Worm (Caenorhabditis elegans) whole organism, L4 larva: ENCODE measurements around the gene cls-3.
A peak's percentile ranks its signal among the peaks of the same experiment; 100 is the strongest.

Experiments used
- F10B5.3 ChIP-seq: sonication (generic microtip); optimal IDR thresholded peaks from 2 replicates; lab custom pipeline; 2016; ENCODE audit warnings: mild to moderate bottlenecking, missing genetic modification characterization, missing compliant biosample characterization
- F26F4.8 ChIP-seq: fragments of 200-800 bp; sonication (Bioruptor generic); conservative IDR thresholded peaks from 2 replicates; pipeline ENCODE4 v1.3.6; 2022; ENCODE audit warnings: missing genetic modification characterization, missing compliant biosample characterization
- Y48G9A.11 ChIP-seq: fragments of 200-800 bp; sonication (Bioruptor generic); IDR thresholded peaks from 2 replicates; pipeline ENCODE4 v1.3.6; 2022; ENCODE audit warnings: missing genetic modification reagents, missing genetic modification characterization, missing compliant biosample characterization
- aha-1 ChIP-seq: fragments of 150-350 bp; peaks from one replicate; lab custom pipeline; 2014; ENCODE audit warnings: missing biosample characterization, missing genetic modification characterization
- arid-1 ChIP-seq: fragments of 200-800 bp; sonication (Bioruptor generic); conservative IDR thresholded peaks from 2 replicates; pipeline ENCODE4 v1.3.6; 2022; ENCODE audit warnings: missing genetic modification reagents, missing genetic modification characterization, missing compliant biosample characterization
- attf-4 ChIP-seq: sonication (generic microtip); optimal IDR thresholded peaks from 3 replicates; lab custom pipeline; 2017; ENCODE audit warnings: missing biosample characterization, missing genetic modification characterization
- ceh-32 ChIP-seq: sonication (generic microtip); optimal IDR thresholded peaks from 2 replicates; lab custom pipeline; 2016; ENCODE audit warnings: mild to moderate bottlenecking, missing genetic modification characterization, missing compliant biosample characterization; ENCODE audit not compliant: poor library complexity
- cey-2 ChIP-seq: sonication (generic microtip); optimal IDR thresholded peaks from 3 replicates; lab custom pipeline; 2017; ENCODE audit warnings: missing genetic modification characterization, mild to moderate bottlenecking, missing compliant biosample characterization, antibody characterized with exemption, borderline replicate concordance; ENCODE audit not compliant: insufficient read depth
- ctbp-1 ChIP-seq: fragments of 200-800 bp; sonication (Bioruptor generic); IDR thresholded peaks from 2 replicates; pipeline ENCODE4 v1.3.6; 2022; ENCODE audit warnings: missing genetic modification reagents, missing genetic modification characterization, missing compliant biosample characterization
- daf-12 ChIP-seq: fragments of 150-350 bp; optimal IDR thresholded peaks from 2 replicates; lab custom pipeline; 2014; ENCODE audit warnings: missing biosample characterization, missing genetic modification reagents, missing genetic modification characterization
- dmd-6 ChIP-seq: fragments of 200-800 bp; sonication (Bioruptor generic); IDR thresholded peaks from 2 replicates; pipeline ENCODE4 v1.3.6; 2022; ENCODE audit warnings: missing genetic modification reagents, missing genetic modification characterization, missing compliant biosample characterization
- duxl-1 ChIP-seq: sonication (generic microtip); optimal IDR thresholded peaks from 2 replicates; lab custom pipeline; 2016; ENCODE audit warnings: mild to moderate bottlenecking, missing genetic modification characterization, moderate library complexity, missing compliant biosample characterization; ENCODE audit not compliant: poor library complexity
- gei-8 ChIP-seq: fragments of 200-800 bp; sonication (Bioruptor generic); optimal IDR thresholded peaks from 2 replicates; lab custom pipeline; 2018; ENCODE audit warnings: mild to moderate bottlenecking, missing genetic modification characterization, missing compliant biosample characterization
- hmg-1.1 ChIP-seq: fragments of 200-800 bp; sonication (Bioruptor generic); IDR thresholded peaks from 2 replicates; pipeline ENCODE4 v1.3.6; 2022; ENCODE audit warnings: missing genetic modification reagents, missing genetic modification characterization, missing compliant biosample characterization
- lir-3 ChIP-seq: sonication (generic microtip); optimal IDR thresholded peaks from 2 replicates; lab custom pipeline; 2016; ENCODE audit warnings: mild to moderate bottlenecking, missing genetic modification characterization, missing compliant biosample characterization
- madf-5 ChIP-seq, 2 experiments: fragments of 200-800 bp; sonication (Bioruptor generic); IDR thresholded peaks; 2 replicates each; pipeline ENCODE4 v1.3.6; 2022; ENCODE audit warnings: missing compliant biosample characterization in 2 of 2, missing genetic modification characterization in 2 of 2
- mdt-29 ChIP-seq: fragments of 200-800 bp; sonication (Bioruptor generic); IDR thresholded peaks from 2 replicates; pipeline ENCODE4 v1.3.6; 2022; ENCODE audit warnings: missing genetic modification reagents, missing genetic modification characterization, missing compliant biosample characterization
- mxl-3 ChIP-seq: fragments of 200-800 bp; sonication (Bioruptor generic); optimal IDR thresholded peaks from 2 replicates; lab custom pipeline; 2018; ENCODE audit warnings: mild to moderate bottlenecking, missing genetic modification characterization, missing compliant biosample characterization
- nhr-28 ChIP-seq: fragments of 150-350 bp; optimal IDR thresholded peaks from 2 replicates; lab custom pipeline; 2014; ENCODE audit warnings: missing biosample characterization, missing genetic modification characterization
- nhr-41 ChIP-seq: fragments of 200-800 bp; sonication (Bioruptor generic); IDR thresholded peaks from 2 replicates; pipeline ENCODE4 v1.3.6; 2022; ENCODE audit warnings: missing genetic modification reagents, missing genetic modification characterization, missing compliant biosample characterization
- nhr-48 ChIP-seq: sonication (generic microtip); optimal IDR thresholded peaks from 2 replicates; lab custom pipeline; 2016; ENCODE audit warnings: mild to moderate bottlenecking, missing genetic modification characterization, missing compliant biosample characterization
- set-16 ChIP-seq: fragments of 200-800 bp; sonication (Bioruptor generic); IDR thresholded peaks from 2 replicates; pipeline ENCODE4 v1.3.6; 2022; ENCODE audit warnings: missing genetic modification reagents, missing genetic modification characterization, missing compliant biosample characterization
- spr-3 ChIP-seq: fragments of 200-800 bp; sonication (Bioruptor generic); optimal IDR thresholded peaks from 2 replicates; lab custom pipeline; 2018; ENCODE audit warnings: mild to moderate bottlenecking, missing genetic modification characterization, missing compliant biosample characterization
- tag-97 ChIP-seq: fragments of 200-800 bp; sonication (Bioruptor generic); IDR thresholded peaks from 2 replicates; pipeline ENCODE4 v1.3.6; 2022; ENCODE audit warnings: missing genetic modification characterization, missing compliant biosample characterization
- unc-130 ChIP-seq: sonication (generic microtip); optimal IDR thresholded peaks from 2 replicates; lab custom pipeline; 2016; ENCODE audit warnings: missing genetic modification reagents, missing genetic modification characterization, missing compliant biosample characterization
- unc-62 ChIP-seq, 3 experiments: fragments of 150-350 bp in 1 of 3; sonication (generic microtip); optimal IDR thresholded peaks in 2 of 3; peaks in 1 of 3; 1 replicate in 1 of 3; 2 replicates in 2 of 3; lab custom pipeline; 2014 to 2017; ENCODE audit warnings: missing biosample characterization in 3 of 3, missing genetic modification characterization in 3 of 3, missing genetic modification reagents in 3 of 3, missing genotype in 1 of 3
- zag-1 ChIP-seq: fragments of 150-350 bp; optimal IDR thresholded peaks from 2 replicates; lab custom pipeline; 2014; ENCODE audit warnings: missing biosample characterization, missing genetic modification characterization
- zfp-3 ChIP-seq: fragments of 200-800 bp; sonication (Bioruptor generic); conservative IDR thresholded peaks from 2 replicates; pipeline ENCODE4 v1.3.6; 2022; ENCODE audit warnings: missing genetic modification reagents, missing genetic modification characterization, missing compliant biosample characterization
- ztf-11 ChIP-seq: fragments of 150-350 bp; optimal IDR thresholded peaks from 2 replicates; lab custom pipeline; 2014; ENCODE audit warnings: missing biosample characterization, missing genetic modification characterization
- ztf-7 ChIP-seq: fragments of 150-350 bp; optimal IDR thresholded peaks from 2 replicates; lab custom pipeline; 2014; ENCODE audit warnings: missing biosample characterization, missing genetic modification characterization

The cls-3 gene

ce11 chrIII:9199605-9200004 lies 8.7 kb upstream of the cls-3 start, which contains the start of gene ZC84.6:
ZC84.6 (minus strand) TSS chrIII:9199705.
- no peak for TF ChIP-seq mdt-29
- no peak for TF ChIP-seq aha-1
- TF ChIP-seq arid-1 = no peak
- no peak for TF ChIP-seq spr-3 (GFP tag; lab: Kevin White, UChicago)

DNA sequence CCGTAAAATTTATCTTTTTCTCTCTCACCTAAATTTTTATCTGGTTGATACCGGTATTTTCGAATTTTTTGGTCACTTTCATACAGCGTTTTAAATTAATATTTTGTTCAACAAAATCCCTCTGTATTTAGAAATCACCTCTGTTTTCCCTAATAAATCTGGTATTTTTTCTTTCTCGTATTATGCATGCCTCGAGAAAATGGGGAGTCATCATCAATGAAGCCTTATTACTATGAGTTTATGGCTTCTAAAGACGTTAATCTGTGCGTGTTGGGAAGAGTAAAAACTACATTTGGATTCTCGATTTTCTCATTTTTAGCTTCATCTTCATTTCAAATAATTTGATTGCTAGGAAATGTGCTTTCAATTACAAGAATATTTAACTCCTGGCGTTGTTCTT lies 5.2 kb downstream of the cls-3 start, which contains the start of gene ZC84.7:
Gene ZC84.7 (plus strand): TSS at position 301 of the 400 bp plus-strand sequence.
- TF ChIP-seq ceh-32 (tag; lab: Kevin White, UChicago) (no peak), lir-3 (tag; lab: Kevin White, UChicago) (no peak), madf-5 (GFP tag; IDR thresholded peaks at IDR 0.05; lab: Robert Waterston, UW) (no peak), unc-130 (no peak), aha-1 (no peak), ctbp-1 (GFP tag; lab: Robert Waterston, UW) (no peak), dmd-6 (no peak), nhr-48 (no peak), F10B5.3 (no peak), gei-8 (GFP tag; lab: Kevin White, UChicago) (no peak), duxl-1 (tag; lab: Kevin White, UChicago) (no peak), tag-97 (no peak)

DNA sequence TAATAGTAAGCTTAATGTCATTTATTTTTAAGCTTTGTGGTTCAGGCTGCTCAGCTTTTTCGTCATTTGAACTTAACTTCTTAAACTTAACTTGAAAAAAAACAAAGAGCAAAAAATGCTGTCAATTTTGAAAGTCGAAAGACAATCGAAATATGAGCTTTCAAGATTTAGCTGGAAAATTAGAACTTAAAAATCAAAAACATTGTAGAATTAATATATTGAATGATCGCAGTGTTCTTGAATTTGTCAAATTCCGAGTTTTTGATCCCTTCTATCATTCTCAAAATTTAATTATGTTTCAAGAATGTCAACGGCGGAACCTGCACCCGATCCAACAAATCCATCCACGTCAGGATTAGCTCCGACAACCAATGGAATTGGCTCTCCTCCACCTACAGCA lies 9.7 kb downstream of the cls-3 start, which contains the start of gene tax-4:
Gene tax-4 (plus strand): TSS at position 301 of the 400 bp plus-strand sequence.
- TF ChIP-seq F26F4.8 (GFP tag; lab: Robert Waterston, UW) = no peak
- TF ChIP-seq unc-62 (GFP tag; optimal IDR thresholded peaks at IDR 0.05 in 1 of 2; lab: Kevin White, UChicago) = peak in 1 of 2 experiments; percentile 38
- TF ChIP-seq unc-62 (tag; optimal IDR thresholded peaks at IDR 0.05; lab: Kevin White, UChicago) = no peak

DNA sequence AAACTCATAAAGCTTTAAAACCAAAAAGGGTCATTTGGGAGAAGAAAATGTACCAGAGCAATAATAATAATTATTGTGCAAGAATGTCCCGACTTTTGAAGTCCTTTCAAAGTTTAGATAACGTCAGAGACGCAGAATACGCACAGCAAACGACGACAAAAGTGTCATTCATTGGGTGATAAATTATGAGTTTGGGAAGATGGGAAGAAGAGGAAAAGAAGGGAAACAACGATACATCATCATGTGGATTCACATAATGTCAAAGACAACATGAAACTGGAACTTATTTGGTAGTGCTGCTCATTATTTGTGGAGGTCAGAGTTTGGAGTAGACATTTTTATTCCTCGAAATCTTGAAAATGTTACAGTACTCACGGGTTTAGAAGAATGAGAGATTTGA lies 13.0 kb downstream of the cls-3 start:
- TF ChIP-seq set-16 (GFP tag; lab: Robert Waterston, UW) (no peak), ztf-7 (tag; lab: Kevin White, UChicago) (no peak), attf-4 (tag; lab: Kevin White, UChicago) (no peak), mxl-3 (GFP tag; lab: Kevin White, UChicago) (no peak), ztf-11 (tag; lab: Kevin White, UChicago) (no peak), unc-62 (GFP tag; optimal IDR thresholded peaks at IDR 0.05 in 1 of 2; lab: Kevin White, UChicago) (peak in 1 of 2 experiments; percentile 95), unc-62 (tag; optimal IDR thresholded peaks at IDR 0.05; lab: Kevin White, UChicago) (no peak), zag-1 (tag; lab: Kevin White, UChicago) (no peak)

DNA sequence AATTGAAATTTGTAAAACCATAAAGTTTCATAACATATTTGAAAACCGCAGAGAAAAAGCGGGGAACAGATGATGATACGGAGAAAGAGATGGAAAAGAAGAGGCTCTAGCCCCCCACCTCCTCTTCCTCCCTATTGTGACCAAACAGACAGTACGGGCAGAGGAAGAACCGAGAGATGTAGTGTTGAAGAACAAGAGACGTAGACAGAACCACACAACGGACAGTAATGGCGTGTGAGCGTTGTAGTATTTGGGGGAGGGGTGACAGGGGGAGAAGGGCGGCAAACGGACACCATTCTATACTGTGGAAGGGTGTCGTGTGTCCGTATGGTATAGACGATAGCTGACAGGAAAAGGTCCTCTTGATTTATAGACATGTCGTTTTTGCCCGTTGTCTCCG lies 14.9 kb downstream of the cls-3 start:
- TF ChIP-seq hmg-1.1 (GFP tag; lab: Robert Waterston, UW) (0 out of 2 replicates have a peak, but pooled peaks have one; percentile 14), nhr-28 (tag; lab: Kevin White, UChicago) (peak; percentile 62), cey-2 (tag; lab: Kevin White, UChicago) (no peak), duxl-1 (tag; lab: Kevin White, UChicago) (no peak)

DNA sequence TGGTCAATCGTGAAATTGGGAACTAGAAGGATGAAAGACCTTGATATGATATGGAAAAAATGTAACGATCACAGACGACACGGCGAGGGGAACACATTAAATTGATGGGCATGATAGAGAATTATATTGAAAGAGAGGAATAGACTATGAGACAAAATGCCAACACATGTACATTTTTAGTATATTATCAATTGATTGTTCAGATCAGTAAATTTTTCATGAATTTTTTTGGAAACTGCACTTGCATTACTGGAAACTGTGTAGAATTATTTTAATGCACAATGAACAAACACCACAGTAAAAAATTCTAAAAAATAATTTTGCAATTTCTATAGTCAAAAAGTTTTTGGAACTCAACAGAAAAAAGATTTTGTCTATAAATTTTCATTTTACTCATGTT lies 17.7 kb downstream of the cls-3 start:
- TF ChIP-seq daf-12 (tag; lab: Kevin White, UChicago) = no peak
- TF ChIP-seq nhr-41 = no peak
- no peak for TF ChIP-seq zfp-3
- TF ChIP-seq Y48G9A.11 = no peak
- TF ChIP-seq aha-1 = peak; percentile 36
- peak; percentile 33 for TF ChIP-seq nhr-28 (tag; lab: Kevin White, UChicago)
